Worm (Caenorhabditis elegans) whole organism, young adult: ENCODE data around the gene Y32H12A.7.
A peak's percentile ranks its signal among the peaks of the same experiment; 100 is the strongest.

Experiments
- F37B4.10 ChIP-seq: fragments of 200-800 bp; sonication (Bioruptor generic); IDR thresholded peaks from 2 replicates; pipeline ENCODE4 v1.3.6; 2022; ENCODE audit warnings: missing genetic modification characterization, missing compliant biosample characterization
- K12H6.12 ChIP-seq: fragments of 200-800 bp; sonication (Bioruptor generic); optimal IDR thresholded peaks from 2 replicates; lab custom pipeline; 2018; ENCODE audit warnings: mild to moderate bottlenecking, missing genetic modification characterization, missing compliant biosample characterization
- T07F8.4 ChIP-seq: sonication (generic microtip); optimal IDR thresholded peaks from 2 replicates; lab custom pipeline; 2016; ENCODE audit warnings: mild to moderate bottlenecking, missing genetic modification characterization, moderate library complexity, missing compliant biosample characterization
- T26A5.8 ChIP-seq: sonication (generic microtip); optimal IDR thresholded peaks from 2 replicates; lab custom pipeline; 2016; ENCODE audit warnings: missing genetic modification characterization, missing compliant biosample characterization
- aptf-3 ChIP-seq: fragments of 200-800 bp; sonication (Bioruptor generic); IDR thresholded peaks from 2 replicates; pipeline ENCODE4 v1.3.6; 2022; ENCODE audit warnings: missing genetic modification characterization, missing compliant biosample characterization
- attf-5 ChIP-seq: fragments of 200-800 bp; sonication (Bioruptor generic); optimal IDR thresholded peaks from 2 replicates; lab custom pipeline; 2018; ENCODE audit warnings: mild to moderate bottlenecking, missing genetic modification characterization, missing compliant biosample characterization
- cebp-1 ChIP-seq, 2 experiments: fragments of 200-800 bp in 1 of 2; sonication (Bioruptor generic) in 1 of 2; sonication (generic microtip) in 1 of 2; IDR thresholded peaks in 1 of 2; optimal IDR thresholded peaks in 1 of 2; 2 replicates each; pipeline versions ENCODE4 v1.3.6 to Lab custom; 2017 to 2022; ENCODE audit warnings: missing compliant biosample characterization in 2 of 2, missing genetic modification characterization in 2 of 2, mild to moderate bottlenecking in 1 of 2, missing genetic modification reagents in 1 of 2, moderate library complexity in 1 of 2
- ceh-100 ChIP-seq: fragments of 200-800 bp; sonication (Bioruptor generic); IDR thresholded peaks from 2 replicates; pipeline ENCODE4 v1.3.6; 2022; ENCODE audit warnings: missing genetic modification reagents, missing genetic modification characterization, missing compliant biosample characterization
- die-1 ChIP-seq: sonication (generic microtip); optimal IDR thresholded peaks from 2 replicates; lab custom pipeline; 2016; ENCODE audit warnings: missing genotype, mild to moderate bottlenecking, missing genetic modification characterization, missing compliant biosample characterization
- dox-1 ChIP-seq: fragments of 200-800 bp; sonication (Bioruptor generic); IDR thresholded peaks from 2 replicates; pipeline ENCODE4 v1.3.6; 2022; ENCODE audit warnings: missing genetic modification reagents, missing genetic modification characterization, missing compliant biosample characterization
- egrh-3 ChIP-seq: fragments of 200-800 bp; sonication (Bioruptor generic); IDR thresholded peaks from 2 replicates; pipeline ENCODE4 v1.3.6; 2022; ENCODE audit warnings: missing genetic modification reagents, missing genetic modification characterization, missing compliant biosample characterization
- ekl-4 ChIP-seq: fragments of 200-800 bp; sonication (Bioruptor generic); IDR thresholded peaks from 2 replicates; pipeline ENCODE4 v1.3.6; 2022; ENCODE audit warnings: missing genetic modification reagents, missing genetic modification characterization, missing compliant biosample characterization
- him-1 ChIP-seq: sonication (generic microtip); optimal IDR thresholded peaks from 2 replicates; lab custom pipeline; 2016; ENCODE audit warnings: missing genotype, missing genetic modification reagents, missing genetic modification characterization, missing compliant biosample characterization
- hlh-12 ChIP-seq: sonication (generic microtip); optimal IDR thresholded peaks from 2 replicates; lab custom pipeline; 2016; ENCODE audit warnings: missing genetic modification characterization, missing compliant biosample characterization
- hmg-1.2 ChIP-seq: fragments of 200-800 bp; sonication (Bioruptor generic); IDR thresholded peaks from 2 replicates; pipeline ENCODE4 v1.3.6; 2022; ENCODE audit warnings: missing genetic modification reagents, missing genetic modification characterization, missing compliant biosample characterization
- lin-40 ChIP-seq: sonication (generic microtip); optimal IDR thresholded peaks from 2 replicates; lab custom pipeline; 2016; ENCODE audit warnings: missing genetic modification characterization, mild to moderate bottlenecking, missing compliant biosample characterization, missing genotype, missing genetic modification reagents
- lin-54 ChIP-seq: fragments of 200-800 bp; sonication (Bioruptor generic); optimal IDR thresholded peaks from 2 replicates; lab custom pipeline; 2018; ENCODE audit warnings: mild to moderate bottlenecking, missing genetic modification characterization, missing compliant biosample characterization
- lir-1 ChIP-seq: fragments of 200-800 bp; sonication (Bioruptor generic); conservative IDR thresholded peaks from 2 replicates; pipeline ENCODE4 v1.3.6; 2022; ENCODE audit warnings: missing genetic modification reagents, missing genetic modification characterization, missing compliant biosample characterization
- lsl-1 ChIP-seq: fragments of 200-800 bp; sonication (Bioruptor generic); optimal IDR thresholded peaks from 2 replicates; lab custom pipeline; 2018; ENCODE audit warnings: mild to moderate bottlenecking, missing genetic modification characterization, moderate library complexity, missing compliant biosample characterization
- madf-10 ChIP-seq: sonication (generic microtip); optimal IDR thresholded peaks from 2 replicates; lab custom pipeline; 2016; ENCODE audit warnings: mild to moderate bottlenecking, missing genetic modification characterization, missing compliant biosample characterization
- mxl-1 ChIP-seq: sonication (generic microtip); optimal IDR thresholded peaks from 2 replicates; lab custom pipeline; 2016; ENCODE audit warnings: missing genetic modification characterization, missing compliant biosample characterization
- nhr-179 ChIP-seq: sonication (generic microtip); optimal IDR thresholded peaks from 2 replicates; lab custom pipeline; 2016; ENCODE audit warnings: mild to moderate bottlenecking, missing genetic modification characterization, missing compliant biosample characterization
- nhr-90 ChIP-seq: sonication (generic microtip); optimal IDR thresholded peaks from 2 replicates; lab custom pipeline; 2016; ENCODE audit warnings: missing genotype, mild to moderate bottlenecking, missing genetic modification characterization, missing compliant biosample characterization
- rcor-1 ChIP-seq: fragments of 200-800 bp; sonication (Bioruptor generic); IDR thresholded peaks from 2 replicates; pipeline ENCODE4 v1.3.6; 2022; ENCODE audit warnings: missing genetic modification reagents, missing genetic modification characterization, missing compliant biosample characterization
- sdz-38 ChIP-seq: sonication (generic microtip); optimal IDR thresholded peaks from 2 replicates; lab custom pipeline; 2016; ENCODE audit warnings: missing genotype, missing genetic modification characterization, missing compliant biosample characterization
- sea-2 ChIP-seq: fragments of 200-800 bp; sonication (Bioruptor generic); IDR thresholded peaks from 2 replicates; pipeline ENCODE4 v1.3.6; 2022; ENCODE audit warnings: missing genetic modification characterization, missing compliant biosample characterization
- snpc-3.4 ChIP-seq: sonication (generic microtip); optimal IDR thresholded peaks from 2 replicates; lab custom pipeline; 2017; ENCODE audit warnings: missing genetic modification characterization, mild to moderate bottlenecking, missing compliant biosample characterization, antibody characterized with exemption, moderate library complexity, missing genotype, missing genetic modification reagents
- xnd-1 ChIP-seq: sonication (generic microtip); optimal IDR thresholded peaks from 2 replicates; lab custom pipeline; 2016; ENCODE audit warnings: missing genotype, missing genetic modification reagents, missing genetic modification characterization, missing compliant biosample characterization
- zfh-2 ChIP-seq: fragments of 200-800 bp; sonication (Bioruptor generic); conservative IDR thresholded peaks from 2 replicates; pipeline ENCODE4 v1.3.6; 2022; ENCODE audit warnings: missing genetic modification reagents, missing genetic modification characterization, missing compliant biosample characterization
- zim-3 ChIP-seq: sonication (generic microtip); optimal IDR thresholded peaks from 2 replicates; lab custom pipeline; 2017; ENCODE audit warnings: mild to moderate bottlenecking, missing genetic modification characterization, moderate library complexity, missing compliant biosample characterization

Gene Y32H12A.7

DNA sequence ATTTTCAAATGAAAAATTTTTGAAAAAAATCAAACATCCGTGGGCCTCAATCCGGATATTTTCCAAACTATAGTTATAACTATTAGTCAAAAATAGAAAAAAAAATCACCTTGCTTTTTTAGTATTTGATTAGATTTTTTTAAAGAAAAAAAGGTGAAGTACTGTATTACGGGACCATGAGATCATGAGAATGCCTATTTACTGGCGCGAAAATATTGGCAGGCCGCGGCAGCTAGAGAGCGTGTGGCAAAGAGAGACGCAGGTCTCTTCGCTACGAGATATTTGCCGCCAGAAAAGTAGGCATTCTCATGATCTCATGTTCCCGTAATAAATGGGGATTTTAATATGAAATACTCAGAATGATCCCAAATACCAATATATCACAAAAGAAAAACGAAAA lies 19.8 kb upstream of the Y32H12A.7 start:
- TF ChIP-seq xnd-1 (tag; lab: Kevin White, UChicago) (no peak), hmg-1.2 (GFP tag; lab: Robert Waterston, UW) (peak; percentile 53; the same call in 1 of the 2 replicates), nhr-179 (tag; lab: Kevin White, UChicago) (no peak)
- TF ChIP-seq, all 124 proteins: peak for 1

DNA sequence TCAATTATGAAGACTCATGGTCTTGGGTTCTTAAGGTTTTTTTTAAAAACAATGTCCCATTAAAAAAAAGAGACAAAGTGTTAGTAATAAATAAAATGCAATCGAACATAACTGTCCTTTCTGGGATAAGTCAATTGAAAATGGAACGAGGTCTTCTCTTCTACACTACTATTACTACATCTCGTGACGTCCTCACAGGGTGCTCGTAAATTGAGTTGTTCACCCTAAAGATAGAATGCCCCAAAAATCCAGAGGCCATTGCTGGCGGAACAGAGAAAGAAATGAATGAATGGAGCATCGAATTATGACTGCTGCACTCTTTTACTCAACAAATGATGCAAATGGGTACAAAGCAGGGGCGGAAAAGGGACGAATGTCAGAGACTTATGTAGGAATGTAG lies 17.2 kb upstream of the Y32H12A.7 start:
- TF ChIP-seq snpc-3.4 (tag; lab: Kevin White, UChicago) = no peak
- no peak for TF ChIP-seq rcor-1 (GFP tag; lab: Robert Waterston, UW)
- TF ChIP-seq lir-1 (GFP tag; lab: Robert Waterston, UW) = no peak
- TF ChIP-seq F37B4.10 (GFP tag; lab: Robert Waterston, UW) = no peak
- no peak for TF ChIP-seq lsl-1 (GFP tag; lab: Kevin White, UChicago)
- no peak for TF ChIP-seq K12H6.12 (tag; lab: Kevin White, UChicago)
- TF ChIP-seq madf-10 (tag; lab: Kevin White, UChicago) = no peak

DNA sequence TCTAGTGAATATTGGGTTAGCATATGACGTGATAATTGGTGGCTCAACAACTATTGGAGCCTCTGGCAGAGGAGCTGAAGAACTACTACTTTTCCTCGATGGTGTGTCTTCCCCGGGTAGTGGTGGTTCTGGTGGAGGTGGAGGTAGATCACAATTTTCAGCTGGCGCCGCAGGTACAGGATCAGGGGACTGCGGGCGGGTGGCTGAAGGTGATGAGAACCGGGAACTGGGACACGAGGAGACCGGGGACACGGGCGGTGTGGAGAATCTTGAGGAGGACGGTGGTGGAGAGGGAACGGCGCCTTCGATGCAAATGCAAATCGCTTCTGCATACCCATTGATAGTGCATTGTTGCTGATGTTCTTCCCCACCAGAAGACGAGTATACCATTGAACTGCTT lies 10.5 kb upstream of the Y32H12A.7 start:
- TF ChIP-seq zfh-2 (GFP tag; lab: Robert Waterston, UW) (peak; percentile 78), aptf-3 (GFP tag; lab: Robert Waterston, UW) (no peak), sea-2 (GFP tag; lab: Robert Waterston, UW) (0 out of 2 replicates have a peak, but pooled peaks have one; percentile 46), egrh-3 (GFP tag; lab: Robert Waterston, UW) (peak; percentile 64), lin-54 (GFP tag; lab: Kevin White, UChicago) (no peak), cebp-1 (GFP tag; IDR thresholded peaks at IDR 0.05; lab: Robert Waterston, UW) (no peak), cebp-1 (tag; optimal IDR thresholded peaks at IDR 0.05; lab: Kevin White, UChicago) (no peak)

DNA sequence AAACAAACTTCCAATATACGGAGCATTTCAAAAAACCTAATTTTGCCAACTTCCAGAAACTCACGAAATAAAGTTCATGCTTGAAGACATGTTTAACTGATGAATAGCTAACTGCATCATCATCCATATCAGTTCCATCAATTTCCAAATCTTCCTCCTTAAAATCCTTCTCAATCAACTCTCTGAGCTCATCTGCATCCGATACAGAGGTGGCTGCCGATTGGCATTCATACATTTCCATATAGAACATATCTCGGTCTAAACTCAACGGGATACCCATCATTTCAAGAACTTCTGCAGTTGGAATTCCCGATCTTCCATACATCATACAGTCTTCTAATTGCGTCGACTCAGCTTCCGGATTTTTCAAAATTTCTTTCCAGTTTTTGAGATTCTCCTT lies 4.2 kb upstream of the Y32H12A.7 start:
- no peak for TF ChIP-seq sdz-38
- no peak for TF ChIP-seq ekl-4 (GFP tag; lab: Robert Waterston, UW)
- no peak for TF ChIP-seq ceh-100
- no peak for TF ChIP-seq lin-40
- TF ChIP-seq lir-1 (GFP tag; lab: Robert Waterston, UW) = no peak
- TF ChIP-seq him-1 = no peak

DNA sequence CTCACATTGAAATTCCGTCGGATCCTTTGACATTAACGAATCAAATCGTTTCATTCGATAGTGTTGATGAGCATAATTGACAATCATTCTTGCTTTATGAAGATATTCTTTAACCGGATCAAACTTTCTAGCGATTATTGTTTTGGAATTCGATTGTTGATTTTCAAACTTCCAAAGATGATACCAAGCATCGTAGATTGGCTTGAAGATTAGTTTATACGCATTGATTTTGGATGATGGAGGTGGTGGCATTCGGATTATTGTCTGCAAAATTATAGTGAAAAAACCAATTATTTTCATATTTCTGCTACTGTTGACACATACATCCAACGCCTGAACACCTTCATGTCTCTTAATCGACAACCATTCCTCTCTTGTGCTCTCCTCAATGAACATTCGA lies 2.9 kb upstream of the Y32H12A.7 start:
- TF ChIP-seq T07F8.4 (tag; lab: Kevin White, UChicago) = no peak
- TF ChIP-seq hlh-12 (tag; lab: Kevin White, UChicago) = no peak
- no peak for TF ChIP-seq nhr-90 (tag; lab: Kevin White, UChicago)
- no peak for TF ChIP-seq cebp-1 (GFP tag; IDR thresholded peaks at IDR 0.05; lab: Robert Waterston, UW)
- TF ChIP-seq cebp-1 (tag; optimal IDR thresholded peaks at IDR 0.05; lab: Kevin White, UChicago) = no peak
- TF ChIP-seq him-1 = no peak
- TF ChIP-seq nhr-179 (tag; lab: Kevin White, UChicago) = no peak
- TF ChIP-seq sea-2 (GFP tag; lab: Robert Waterston, UW) = no peak
- TF ChIP-seq dox-1 (GFP tag; lab: Robert Waterston, UW) = no peak
- TF ChIP-seq mxl-1 (tag; lab: Kevin White, UChicago) = no peak
- no peak for TF ChIP-seq zim-3 (tag; lab: Kevin White, UChicago)
- TF ChIP-seq attf-5 = no peak
- no peak for TF ChIP-seq hmg-1.2 (GFP tag; lab: Robert Waterston, UW)
- no peak for TF ChIP-seq die-1 (tag; lab: Kevin White, UChicago)
- TF ChIP-seq rcor-1 (GFP tag; lab: Robert Waterston, UW) = no peak
- no peak for TF ChIP-seq aptf-3 (GFP tag; lab: Robert Waterston, UW)
- no peak for TF ChIP-seq T26A5.8 (tag; lab: Kevin White, UChicago)
